Fruit fly (Drosophila melanogaster): ENCODE results near the gene CG14258.

DNA sequence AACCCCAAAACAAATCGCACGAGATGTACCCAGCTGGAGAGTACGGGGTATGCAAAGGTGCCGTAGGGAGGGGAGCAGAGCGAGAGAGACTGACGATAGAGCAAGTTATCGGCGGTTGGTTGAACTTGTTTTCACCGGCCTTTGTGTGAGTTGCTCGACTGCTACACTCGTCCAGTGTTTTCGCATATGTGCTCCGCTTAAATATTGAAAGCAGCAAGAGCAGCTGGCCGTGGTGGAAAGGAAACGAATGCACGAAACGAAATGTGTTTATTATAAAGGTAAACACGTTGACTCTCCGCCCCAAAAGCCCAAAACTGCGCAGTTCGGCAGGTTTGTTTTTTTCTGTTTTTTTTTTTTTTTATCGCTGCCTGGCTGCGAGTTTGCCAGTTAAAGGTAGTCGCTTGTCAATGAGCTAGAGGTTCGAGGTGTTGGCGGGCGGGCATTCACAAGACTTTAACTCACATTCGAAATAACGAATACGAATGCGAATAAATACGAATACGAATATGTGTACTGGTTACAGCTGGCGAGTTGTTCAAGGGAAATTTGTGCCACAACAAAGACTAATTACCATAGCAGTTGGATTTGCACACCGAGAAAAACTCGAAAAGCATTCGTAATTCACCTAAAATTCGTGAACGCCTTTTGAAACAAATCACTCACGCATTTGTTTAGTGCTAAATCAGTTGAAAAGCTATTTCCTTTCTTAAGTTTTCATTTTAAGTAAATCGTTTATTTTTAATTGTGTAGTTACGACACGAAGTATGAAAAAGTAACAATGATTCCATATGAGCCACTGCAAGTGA, 36.8 kb downstream of the CG14258 start:
- TF ChIP-seq psq (optimal IDR thresholded peaks at IDR 0.05) (no peak), h (optimal IDR thresholded peaks at IDR 0.05) (no peak), Sin3A (optimal IDR thresholded peaks at IDR 0.05) (no peak)

Measured in Kc167 (cell line).